Worm (Caenorhabditis elegans): ENCODE results near the gene cyp-35A2.

ce11 chrV:7313233-7313632 lies 50.7 kb downstream of the cyp-35A2 start, which contains the start of gene srx-6:
- no peak for TF ChIP-seq nhr-90 (tag; optimal IDR thresholded peaks at IDR 0.05; ENCODE audit: poor library complexity)
- TF ChIP-seq mdl-1 (tag; optimal IDR thresholded peaks at IDR 0.05), result no peak
- no peak for TF ChIP-seq lin-15B (tag; optimal IDR thresholded peaks at IDR 0.05)
- TF ChIP-seq lin-13 (GFP tag; optimal IDR thresholded peaks at IDR 0.05), result no peak
- no peak for TF ChIP-seq snpc-4 (tag; optimal IDR thresholded peaks at IDR 0.05)
- no peak for TF ChIP-seq nhr-28 (tag; optimal IDR thresholded peaks at IDR 0.05)
- TF ChIP-seq nhr-237 (tag; optimal IDR thresholded peaks at IDR 0.05), result no peak
- no peak for TF ChIP-seq lir-3 (tag; optimal IDR thresholded peaks at IDR 0.05; ENCODE audit: poor library complexity)
- no peak for TF ChIP-seq tbx-2 (tag; optimal IDR thresholded peaks at IDR 0.05)
- TF ChIP-seq ama-1 (optimal IDR thresholded peaks at IDR 0.05), result no peak
- no peak for TF ChIP-seq elt-2 (tag; optimal IDR thresholded peaks at IDR 0.05)
- TF ChIP-seq unc-62 (GFP tag; optimal IDR thresholded peaks at IDR 0.05), result no peak

Measured in whole organism, L1 larva.